Fruit fly (Drosophila melanogaster) whole organism, embryonic: ENCODE results near the gene Max.

ENCODE experiments used
- ATbp ChIP-seq: fragments of 200-800 bp; sonication (Bioruptor generic); optimal IDR thresholded peaks from 2 replicates; lab custom pipeline; 2017; ENCODE audit warnings: missing biosample characterization, mild to moderate bottlenecking, missing genetic modification characterization, missing genetic modification reagents
- Asciz ChIP-seq: fragments of 200-800 bp; sonication (Bioruptor generic); optimal IDR thresholded peaks from 2 replicates; lab custom pipeline; 2017; ENCODE audit warnings: missing biosample characterization, mild to moderate bottlenecking, missing genetic modification characterization, missing genetic modification reagents
- BEAF-32 ChIP-seq: fragments of 200-800 bp; sonication (Bioruptor generic); optimal IDR thresholded peaks from 3 replicates; lab custom pipeline; 2017; ENCODE audit warnings: missing biosample characterization, missing genetic modification characterization, mild to moderate bottlenecking, moderate library complexity, missing genetic modification reagents
- CG10979 ChIP-seq: fragments of 200-800 bp; sonication (Bioruptor generic); optimal IDR thresholded peaks from 2 replicates; lab custom pipeline; 2018; ENCODE audit warnings: missing biosample characterization, mild to moderate bottlenecking, missing genetic modification characterization, moderate library complexity
- CG1233 ChIP-seq: fragments of 200-800 bp; sonication (Bioruptor generic); optimal IDR thresholded peaks from 4 replicates; lab custom pipeline; 2018; ENCODE audit warnings: missing biosample characterization, mild to moderate bottlenecking, missing genetic modification characterization
- CG14014 ChIP-seq: fragments of 200-800 bp; sonication (Bioruptor generic); IDR thresholded peaks from 2 replicates; pipeline ENCODE4 v1.3.6; 2022; ENCODE audit warnings: missing biosample characterization, missing genetic modification characterization
- CG14860 ChIP-seq: fragments of 200-800 bp; sonication (Bioruptor generic); IDR thresholded peaks from 3 replicates; pipeline ENCODE4 v1.3.6; 2022; ENCODE audit warnings: missing biosample characterization, missing genetic modification characterization; ENCODE audit not compliant: partially characterized antibody
- CG15269 ChIP-seq: fragments of 200-800 bp; sonication (Bioruptor generic); optimal IDR thresholded peaks from 2 replicates; lab custom pipeline; 2018; ENCODE audit warnings: missing biosample characterization, mild to moderate bottlenecking, missing genetic modification characterization, moderate library complexity
- CG1602 ChIP-seq: fragments of 200-800 bp; sonication (Bioruptor generic); optimal IDR thresholded peaks from 3 replicates; lab custom pipeline; 2016; ENCODE audit warnings: missing biosample characterization, missing genetic modification characterization
- CG1603 ChIP-seq: fragments of 200-800 bp; sonication (Bioruptor generic); optimal IDR thresholded peaks from 2 replicates; lab custom pipeline; 2019; ENCODE audit warnings: missing biosample characterization, mild to moderate bottlenecking, missing genetic modification characterization, moderate library complexity
- CG17912 ChIP-seq: fragments of 200-800 bp; sonication (Bioruptor generic); optimal IDR thresholded peaks from 2 replicates; lab custom pipeline; 2018; ENCODE audit warnings: missing biosample characterization, mild to moderate bottlenecking, missing genetic modification characterization
- CG18599 ChIP-seq: fragments of 200-800 bp; sonication (Bioruptor generic); optimal IDR thresholded peaks from 3 replicates; lab custom pipeline; 2017; ENCODE audit warnings: missing biosample characterization, missing genetic modification characterization, mild to moderate bottlenecking, moderate library complexity, missing genetic modification reagents
- CG18619 ChIP-seq: fragments of 200-800 bp; sonication (Bioruptor generic); optimal IDR thresholded peaks from 3 replicates; lab custom pipeline; 2017; ENCODE audit warnings: missing biosample characterization, mild to moderate bottlenecking, missing genetic modification characterization
- CG2199 ChIP-seq: fragments of 200-800 bp; sonication (Bioruptor generic); IDR thresholded peaks from 3 replicates; pipeline ENCODE4 v1.3.6; 2022; ENCODE audit warnings: missing biosample characterization, missing genetic modification characterization
- CG2678 ChIP-seq: fragments of 200-800 bp; sonication (Bioruptor generic); optimal IDR thresholded peaks from 3 replicates; lab custom pipeline; 2019; ENCODE audit warnings: missing biosample characterization, mild to moderate bottlenecking, missing genetic modification characterization, moderate library complexity
- CG2712 ChIP-seq: fragments of 200-800 bp; optimal IDR thresholded peaks from 3 replicates; lab custom pipeline; 2019; ENCODE audit warnings: missing biosample characterization, mild to moderate bottlenecking, missing genetic modification characterization, moderate library complexity
- CG2889 ChIP-seq: fragments of 200-800 bp; sonication (Bioruptor generic); IDR thresholded peaks from 3 replicates; pipeline ENCODE4 v1.3.6; 2022; ENCODE audit warnings: missing biosample characterization, missing genetic modification characterization
- CG31388 ChIP-seq: fragments of 200-800 bp; sonication (Bioruptor generic); optimal IDR thresholded peaks from 2 replicates; lab custom pipeline; 2016; ENCODE audit warnings: missing biosample characterization, missing genetic modification characterization
- CG3995 ChIP-seq: fragments of 200-800 bp; sonication (Bioruptor generic); optimal IDR thresholded peaks from 3 replicates; lab custom pipeline; 2016; ENCODE audit warnings: missing biosample characterization, missing genetic modification characterization
- CG7839 ChIP-seq: fragments of 200-800 bp; sonication (Bioruptor generic); optimal IDR thresholded peaks from 3 replicates; lab custom pipeline; 2018; ENCODE audit warnings: missing biosample characterization, mild to moderate bottlenecking, missing genetic modification characterization, moderate library complexity
- CG8924 ChIP-seq: fragments of 200-800 bp; optimal IDR thresholded peaks from 3 replicates; lab custom pipeline; 2019; ENCODE audit warnings: missing biosample characterization, mild to moderate bottlenecking, missing genetic modification characterization, moderate library complexity
- D ChIP-seq, 2 experiments: fragments of 200-800 bp in 1 of 2; fragments of >200 bp in 1 of 2; sonication (Bioruptor generic) in 1 of 2; optimal IDR thresholded peaks; 2 replicates in 1 of 2; 3 replicates in 1 of 2; lab custom pipeline; 2017; ENCODE audit warnings: mild to moderate bottlenecking in 1 of 2, missing biosample characterization in 1 of 2, missing genetic modification characterization in 1 of 2, missing genetic modification reagents in 1 of 2
- Deaf1 ChIP-seq: fragments of 200-800 bp; optimal IDR thresholded peaks from 3 replicates; lab custom pipeline; 2019; ENCODE audit warnings: missing biosample characterization, mild to moderate bottlenecking, missing genetic modification characterization, moderate library complexity
- Gug ChIP-seq: fragments of 200-800 bp; sonication (Bioruptor generic); IDR thresholded peaks from 4 replicates; pipeline ENCODE4 v1.3.6; 2022; ENCODE audit warnings: missing biosample characterization, missing genetic modification characterization
- HLH4C ChIP-seq: fragments of 200-800 bp; sonication (Bioruptor generic); IDR thresholded peaks from 3 replicates; pipeline ENCODE4 v1.3.6; 2022; ENCODE audit warnings: missing biosample characterization, missing genetic modification characterization; ENCODE audit not compliant: partially characterized antibody
- Hand ChIP-seq: fragments of 200-800 bp; sonication (Bioruptor generic); optimal IDR thresholded peaks from 2 replicates; lab custom pipeline; 2017; ENCODE audit warnings: mild to moderate bottlenecking, missing biosample characterization, missing genetic modification reagents, missing genetic modification characterization
- NfI ChIP-seq: fragments of 200-800 bp; sonication (Bioruptor generic); optimal IDR thresholded peaks from 3 replicates; lab custom pipeline; 2018; ENCODE audit warnings: missing biosample characterization, mild to moderate bottlenecking, missing genetic modification characterization, moderate library complexity
- Six4 ChIP-seq: fragments of 200-800 bp; sonication (Bioruptor generic); optimal IDR thresholded peaks from 2 replicates; lab custom pipeline; 2016; ENCODE audit warnings: missing biosample characterization, missing genetic modification characterization
- Ssrp ChIP-seq: fragments of 200-800 bp; sonication (Bioruptor generic); optimal IDR thresholded peaks from 2 replicates; lab custom pipeline; 2018; ENCODE audit warnings: missing biosample characterization, mild to moderate bottlenecking, missing genetic modification characterization, moderate library complexity
- bcd ChIP-seq: fragments of 200-800 bp; sonication (Bioruptor generic); optimal IDR thresholded peaks from 2 replicates; lab custom pipeline; 2017; ENCODE audit warnings: missing biosample characterization, mild to moderate bottlenecking, missing genetic modification characterization
- bsh ChIP-seq, 2 experiments: fragments of 200-800 bp; sonication (Bioruptor generic); optimal IDR thresholded peaks; 2 replicates each; lab custom pipeline; 2017 to 2018; ENCODE audit warnings: mild to moderate bottlenecking in 2 of 2, missing biosample characterization in 2 of 2, missing genetic modification characterization in 2 of 2, moderate library complexity in 1 of 2
- croc ChIP-seq: fragments of 200-800 bp; sonication (Bioruptor generic); conservative IDR thresholded peaks from 3 replicates; pipeline ENCODE4 v1.3.6; 2022; ENCODE audit warnings: missing biosample characterization, missing genetic modification characterization
- dysf ChIP-seq: fragments of 200-800 bp; sonication (Bioruptor generic); IDR thresholded peaks from 3 replicates; pipeline ENCODE4 v1.3.6; 2022; ENCODE audit warnings: missing biosample characterization, missing genetic modification characterization
- ewg ChIP-seq: fragments of 200-800 bp; sonication (Bioruptor generic); optimal IDR thresholded peaks from 3 replicates; lab custom pipeline; 2017; ENCODE audit warnings: mild to moderate bottlenecking, missing biosample characterization, missing genetic modification reagents, missing genetic modification characterization
- fd96Cb ChIP-seq: fragments of 200-800 bp; sonication (Bioruptor generic); optimal IDR thresholded peaks from 2 replicates; lab custom pipeline; 2018; ENCODE audit warnings: missing biosample characterization, mild to moderate bottlenecking, missing genetic modification characterization, moderate library complexity
- fru ChIP-seq: fragments of >200 bp; optimal IDR thresholded peaks from 2 replicates; lab custom pipeline; 2017
- fu2 ChIP-seq: fragments of 200-800 bp; sonication (Bioruptor generic); optimal IDR thresholded peaks from 2 replicates; lab custom pipeline; 2016; ENCODE audit warnings: missing biosample characterization, missing genetic modification characterization
- gcm2 ChIP-seq: fragments of 200-800 bp; sonication (Bioruptor generic); optimal IDR thresholded peaks from 2 replicates; lab custom pipeline; 2016; ENCODE audit warnings: missing biosample characterization, missing genetic modification characterization
- gem ChIP-seq: fragments of 200-800 bp; sonication (Bioruptor generic); optimal IDR thresholded peaks from 2 replicates; lab custom pipeline; 2019; ENCODE audit warnings: missing biosample characterization, mild to moderate bottlenecking, missing genetic modification characterization, moderate library complexity
- grau ChIP-seq: fragments of 200-800 bp; optimal IDR thresholded peaks from 3 replicates; lab custom pipeline; 2019; ENCODE audit warnings: missing biosample characterization, mild to moderate bottlenecking, missing genetic modification characterization, moderate library complexity
- nerfin-1 ChIP-seq: fragments of 200-800 bp; sonication (Bioruptor generic); optimal IDR thresholded peaks from 3 replicates; lab custom pipeline; 2019; ENCODE audit warnings: missing biosample characterization, mild to moderate bottlenecking, missing genetic modification characterization, moderate library complexity
- rib ChIP-seq: fragments of 200-800 bp; sonication (Bioruptor generic); IDR thresholded peaks from 2 replicates; pipeline ENCODE4 v1.3.6; 2022; ENCODE audit warnings: missing biosample characterization, missing genetic modification characterization
- sd ChIP-seq: fragments of 200-800 bp; sonication (Bioruptor generic); optimal IDR thresholded peaks from 3 replicates; lab custom pipeline; 2018; ENCODE audit warnings: missing biosample characterization, mild to moderate bottlenecking, missing genetic modification characterization, moderate library complexity
- slbo ChIP-seq: fragments of 200-800 bp; sonication (Bioruptor generic); IDR thresholded peaks from 2 replicates; pipeline ENCODE4 v1.3.6; 2022; ENCODE audit warnings: missing biosample characterization, missing genetic modification characterization
- trem ChIP-seq: fragments of 200-800 bp; optimal IDR thresholded peaks from 3 replicates; lab custom pipeline; 2019; ENCODE audit warnings: missing biosample characterization, mild to moderate bottlenecking, missing genetic modification characterization, moderate library complexity
- unpg ChIP-seq: fragments of 200-800 bp; sonication (Bioruptor generic); optimal IDR thresholded peaks from 3 replicates; lab custom pipeline; 2018; ENCODE audit warnings: missing biosample characterization, mild to moderate bottlenecking, missing genetic modification characterization, moderate library complexity
- vvl ChIP-seq: fragments of 200-800 bp; sonication (Bioruptor generic); IDR thresholded peaks from 2 replicates; pipeline ENCODE4 v1.3.6; 2022; ENCODE audit warnings: missing biosample characterization, missing genetic modification characterization
- wor ChIP-seq: fragments of 200-800 bp; sonication (Bioruptor generic); IDR thresholded peaks from 2 replicates; pipeline ENCODE4 v1.3.6; 2022; ENCODE audit warnings: missing biosample characterization, missing genetic modification characterization

The Max gene

dm6 chr3L:19230801-19231547, 33.0 kb downstream of the Max start (continued):
- TF ChIP-seq fu2, result no peak
- TF ChIP-seq CG31388 (GFP tag; lab: Kevin White, UChicago), result no peak
- TF ChIP-seq nerfin-1 (tag; lab: Kevin White, UChicago), result peak; percentile 99
- no peak for TF ChIP-seq CG14860 (GFP tag; lab: Robert Waterston, UW)
- peak; percentile 50 for TF ChIP-seq unpg (GFP tag; lab: Kevin White, UChicago)
- TF ChIP-seq bcd (GFP tag; lab: Kevin White, UChicago), result peak; percentile 23
- peak; percentile 68 for TF ChIP-seq CG18599 (GFP tag; lab: Kevin White, UChicago)
- peak; percentile 34 for TF ChIP-seq Hand (GFP tag; lab: Kevin White, UChicago)
- peak; percentile 7 for TF ChIP-seq ewg
- peak; percentile 32 for TF ChIP-seq CG8924 (tag; lab: Kevin White, UChicago)
- TF ChIP-seq CG2678 (tag; lab: Kevin White, UChicago), result peak; percentile 63
- TF ChIP-seq Gug (GFP tag; lab: Robert Waterston, UW), result no peak
- TF ChIP-seq BEAF-32 (GFP tag; lab: Kevin White, UChicago), result no peak
- peak; percentile 13 for TF ChIP-seq Ssrp (tag; lab: Kevin White, UChicago)
- TF ChIP-seq CG2889, result no peak
- TF ChIP-seq bsh (GFP tag; optimal IDR thresholded peaks at IDR 0.05; lab: Kevin White, UChicago), result peak in 1 of 2 experiments; percentile 41
- TF ChIP-seq grau, result peak; percentile 57
- peak; percentile 48 for TF ChIP-seq CG15269 (tag; lab: Kevin White, UChicago)
- TF ChIP-seq CG17912 (GFP tag; lab: Kevin White, UChicago), result no peak
- 0 out of 2 replicates have a peak, but pooled peaks have one; percentile 13 for TF ChIP-seq rib (GFP tag; lab: Robert Waterston, UW)
- no peak for TF ChIP-seq CG1233 (GFP tag; lab: Kevin White, UChicago)
- peak; percentile 47; the same call in 1 of the 2 replicates for TF ChIP-seq vvl (GFP tag; lab: Robert Waterston, UW)
- no peak for TF ChIP-seq croc
- peak; percentile 20 for TF ChIP-seq Asciz (GFP tag; lab: Kevin White, UChicago)
- no peak for TF ChIP-seq CG2199 (GFP tag; lab: Robert Waterston, UW)
- TF ChIP-seq CG7839 (tag; lab: Kevin White, UChicago), result peak; percentile 52
- no peak for TF ChIP-seq gcm2 (GFP tag; lab: Kevin White, UChicago)
- TF ChIP-seq Deaf1 (tag; lab: Kevin White, UChicago), result peak; percentile 30
- TF ChIP-seq ATbp (GFP tag; lab: Kevin White, UChicago), result peak; percentile 28
- TF ChIP-seq CG10979 (tag; lab: Kevin White, UChicago), result peak; percentile 9
- no peak for TF ChIP-seq D (optimal IDR thresholded peaks at IDR 0.05; lab: Kevin White, UChicago)
- TF ChIP-seq D (GFP tag; optimal IDR thresholded peaks at IDR 0.05; lab: Kevin White, UChicago), result no peak
- no peak for TF ChIP-seq wor (GFP tag; lab: Robert Waterston, UW)
- TF ChIP-seq dysf (GFP tag; lab: Robert Waterston, UW), result 0 out of 3 replicates have a peak, but pooled peaks have one; percentile 31
- TF ChIP-seq slbo, result peak; percentile 49
- TF ChIP-seq CG1603 (tag; lab: Kevin White, UChicago), result peak; percentile 7
- TF ChIP-seq HLH4C (GFP tag; lab: Robert Waterston, UW), result 0 out of 3 replicates have a peak, but pooled peaks have one; percentile 19
- peak; percentile 48 for TF ChIP-seq CG2712
- no peak for TF ChIP-seq Six4
- no peak for TF ChIP-seq CG3995 (GFP tag; lab: Kevin White, UChicago)
- peak; percentile 71 for TF ChIP-seq gem (tag; lab: Kevin White, UChicago)
- peak; percentile 18 for TF ChIP-seq fd96Cb (tag; lab: Kevin White, UChicago)
- no peak for TF ChIP-seq CG18619 (GFP tag; lab: Kevin White, UChicago)
- TF ChIP-seq NfI (GFP tag; lab: Kevin White, UChicago), result no peak
- no peak for TF ChIP-seq fru (lab: Kevin White, UChicago)
- TF ChIP-seq sd (tag; lab: Kevin White, UChicago), result peak; percentile 51
- TF ChIP-seq CG14014 (GFP tag; lab: Robert Waterston, UW), result peak; percentile 41; the same call in 1 of the 2 replicates
- no peak for TF ChIP-seq trem (tag; lab: Kevin White, UChicago)
- no peak for TF ChIP-seq CG1602 (GFP tag; lab: Kevin White, UChicago)
